Worm (Caenorhabditis elegans) whole organism, L3 larva: ENCODE measurements around the gene his-71.

Experiments used
- R02D3.7 ChIP-seq: fragments of 150-350 bp; optimal IDR thresholded peaks from 2 replicates; lab custom pipeline; 2014; ENCODE audit warnings: missing biosample characterization, missing genetic modification characterization
- ZK546.5 ChIP-seq: sonication (generic microtip); optimal IDR thresholded peaks from 2 replicates; lab custom pipeline; 2017; ENCODE audit warnings: missing biosample characterization, missing genetic modification characterization
- aly-2 ChIP-seq: fragments of 150-350 bp; optimal IDR thresholded peaks from 2 replicates; lab custom pipeline; 2014; ENCODE audit warnings: missing biosample characterization, missing genetic modification characterization
- ceh-16 ChIP-seq: sonication (generic microtip); optimal IDR thresholded peaks from 2 replicates; lab custom pipeline; 2017; ENCODE audit warnings: missing biosample characterization, missing genetic modification characterization
- ceh-28 ChIP-seq: fragments of 150-350 bp; optimal IDR thresholded peaks from 2 replicates; lab custom pipeline; 2014; ENCODE audit warnings: missing biosample characterization, missing genetic modification reagents, missing genetic modification characterization
- ceh-9 ChIP-seq: sonication (generic microtip); optimal IDR thresholded peaks from 2 replicates; lab custom pipeline; 2018; ENCODE audit warnings: missing biosample characterization, missing genetic modification characterization
- egl-5 ChIP-seq: fragments of 150-350 bp; optimal IDR thresholded peaks from 2 replicates; lab custom pipeline; 2017; ENCODE audit warnings: missing biosample characterization, missing genetic modification reagents, missing genetic modification characterization, inconsistent platforms
- elt-2 ChIP-seq: sonication (generic microtip); optimal IDR thresholded peaks from 2 replicates; lab custom pipeline; 2016; ENCODE audit warnings: missing genetic modification reagents, mild to moderate bottlenecking, missing genetic modification characterization, missing compliant biosample characterization
- elt-3 ChIP-seq, 3 experiments: fragments of 150-350 bp in 1 of 3; sonication (generic microtip) in 2 of 3; optimal IDR thresholded peaks; 2 replicates in 2 of 3; 4 replicates in 1 of 3; lab custom pipeline; 2014 to 2017; ENCODE audit warnings: missing biosample characterization in 3 of 3, missing genetic modification characterization in 3 of 3
- eor-1 ChIP-seq, 2 experiments: fragments of 150-350 bp; optimal IDR thresholded peaks; 2 replicates each; lab custom pipeline; 2014 to 2018; ENCODE audit warnings: missing biosample characterization in 2 of 2, missing genetic modification characterization in 2 of 2
- fkh-10 ChIP-seq: sonication (generic microtip); optimal IDR thresholded peaks from 2 replicates; lab custom pipeline; 2017; ENCODE audit warnings: missing biosample characterization, missing genetic modification reagents, missing genetic modification characterization
- fkh-2 ChIP-seq: fragments of 150-350 bp; optimal IDR thresholded peaks from 2 replicates; lab custom pipeline; 2014; ENCODE audit warnings: missing biosample characterization, missing genetic modification reagents, missing genetic modification characterization
- hmg-11 ChIP-seq: sonication (generic microtip); optimal IDR thresholded peaks from 2 replicates; lab custom pipeline; 2016; ENCODE audit warnings: missing genetic modification characterization, missing compliant biosample characterization
- jun-1 ChIP-seq: fragments of 150-350 bp; optimal IDR thresholded peaks from 2 replicates; lab custom pipeline; 2014; ENCODE audit warnings: missing biosample characterization, missing genetic modification reagents, missing genetic modification characterization
- lin-15B ChIP-seq: fragments of 150-350 bp; optimal IDR thresholded peaks from 2 replicates; lab custom pipeline; 2014; ENCODE audit warnings: missing biosample characterization, missing genetic modification characterization
- lin-39 ChIP-seq: fragments of 150-350 bp; optimal IDR thresholded peaks from 2 replicates; lab custom pipeline; 2018; ENCODE audit warnings: missing biosample characterization, missing genetic modification reagents, missing genetic modification characterization
- mdl-1 ChIP-seq: fragments of 150-350 bp; optimal IDR thresholded peaks from 2 replicates; lab custom pipeline; 2014; ENCODE audit warnings: missing biosample characterization, missing genetic modification characterization
- mml-1 ChIP-seq: fragments of 150-350 bp; sonication (generic microtip); optimal IDR thresholded peaks from 3 replicates; lab custom pipeline; 2014; ENCODE audit warnings: missing biosample characterization, missing genetic modification characterization
- nfya-1 ChIP-seq: sonication (generic microtip); optimal IDR thresholded peaks from 2 replicates; lab custom pipeline; 2017; ENCODE audit warnings: missing genetic modification characterization, mild to moderate bottlenecking, missing compliant biosample characterization, antibody characterized with exemption, moderate library complexity; ENCODE audit not compliant: insufficient read depth
- nhr-11 ChIP-seq: fragments of 150-350 bp; optimal IDR thresholded peaks from 2 replicates; lab custom pipeline; 2014; ENCODE audit warnings: missing biosample characterization, missing genetic modification characterization
- nhr-12 ChIP-seq: fragments of 150-350 bp; optimal IDR thresholded peaks from 2 replicates; lab custom pipeline; 2014; ENCODE audit warnings: missing biosample characterization, missing genetic modification characterization
- nhr-23 ChIP-seq: fragments of 150-350 bp; optimal IDR thresholded peaks from 2 replicates; lab custom pipeline; 2014; ENCODE audit warnings: missing biosample characterization, missing genetic modification reagents, missing genetic modification characterization
- nhr-237 ChIP-seq: fragments of 150-350 bp; optimal IDR thresholded peaks from 2 replicates; lab custom pipeline; 2014; ENCODE audit warnings: missing biosample characterization, missing genetic modification characterization
- nhr-25 ChIP-seq: sonication (generic microtip); optimal IDR thresholded peaks from 2 replicates; lab custom pipeline; 2017; ENCODE audit warnings: missing biosample characterization, missing genetic modification characterization
- nhr-28 ChIP-seq: fragments of 150-350 bp; optimal IDR thresholded peaks from 2 replicates; lab custom pipeline; 2014; ENCODE audit warnings: missing biosample characterization, missing genetic modification characterization
- nhr-43 ChIP-seq: sonication (generic microtip); optimal IDR thresholded peaks from 2 replicates; lab custom pipeline; 2016; ENCODE audit warnings: mild to moderate bottlenecking, missing genetic modification characterization, missing compliant biosample characterization; ENCODE audit not compliant: poor library complexity, severe bottlenecking
- nhr-67 ChIP-seq: fragments of 150-350 bp; optimal IDR thresholded peaks from 2 replicates; lab custom pipeline; 2014; ENCODE audit warnings: missing biosample characterization, missing genetic modification characterization
- nhr-76 ChIP-seq: fragments of 150-350 bp; sonication (generic microtip); optimal IDR thresholded peaks from 5 replicates; lab custom pipeline; 2014; ENCODE audit warnings: missing biosample characterization, missing genetic modification characterization
- nhr-77 ChIP-seq: fragments of 150-350 bp; optimal IDR thresholded peaks from 2 replicates; lab custom pipeline; 2014; ENCODE audit warnings: missing biosample characterization, missing genetic modification characterization
- pha-4 ChIP-seq: fragments of 150-350 bp; optimal IDR thresholded peaks from 2 replicates; lab custom pipeline; 2014; ENCODE audit warnings: missing biosample characterization, missing genetic modification reagents, missing genetic modification characterization
- pqm-1 ChIP-seq: fragments of 150-350 bp; optimal IDR thresholded peaks from 2 replicates; lab custom pipeline; 2017; ENCODE audit warnings: missing biosample characterization, missing genetic modification characterization, inconsistent platforms
- sea-2 ChIP-seq: fragments of 150-350 bp; sonication (generic microtip); optimal IDR thresholded peaks from 4 replicates; lab custom pipeline; 2014; ENCODE audit warnings: missing biosample characterization, missing genetic modification reagents, missing genetic modification characterization
- skn-1 ChIP-seq: fragments of 150-350 bp; optimal IDR thresholded peaks from 2 replicates; lab custom pipeline; 2014; ENCODE audit warnings: missing biosample characterization, missing genetic modification characterization
- snpc-4 ChIP-seq: fragments of 150-350 bp; optimal IDR thresholded peaks from 2 replicates; lab custom pipeline; 2014; ENCODE audit warnings: missing biosample characterization, missing genetic modification characterization
- unc-39 ChIP-seq: sonication (generic microtip); optimal IDR thresholded peaks from 4 replicates; lab custom pipeline; 2017; ENCODE audit warnings: missing biosample characterization, missing genetic modification characterization
- unc-62 ChIP-seq: fragments of 150-350 bp; sonication (generic microtip); optimal IDR thresholded peaks from 4 replicates; lab custom pipeline; 2014; ENCODE audit warnings: missing biosample characterization, missing genetic modification reagents, missing genetic modification characterization
- zag-1 ChIP-seq: fragments of 150-350 bp; optimal IDR thresholded peaks from 2 replicates; lab custom pipeline; 2014; ENCODE audit warnings: missing biosample characterization, missing genetic modification characterization
- ztf-11 ChIP-seq: fragments of 150-350 bp; optimal IDR thresholded peaks from 2 replicates; lab custom pipeline; 2014; ENCODE audit warnings: missing biosample characterization, missing genetic modification characterization
- ztf-4 ChIP-seq: fragments of 150-350 bp; optimal IDR thresholded peaks from 2 replicates; lab custom pipeline; 2014; ENCODE audit warnings: missing biosample characterization, missing genetic modification characterization

The his-71 gene

DNA sequence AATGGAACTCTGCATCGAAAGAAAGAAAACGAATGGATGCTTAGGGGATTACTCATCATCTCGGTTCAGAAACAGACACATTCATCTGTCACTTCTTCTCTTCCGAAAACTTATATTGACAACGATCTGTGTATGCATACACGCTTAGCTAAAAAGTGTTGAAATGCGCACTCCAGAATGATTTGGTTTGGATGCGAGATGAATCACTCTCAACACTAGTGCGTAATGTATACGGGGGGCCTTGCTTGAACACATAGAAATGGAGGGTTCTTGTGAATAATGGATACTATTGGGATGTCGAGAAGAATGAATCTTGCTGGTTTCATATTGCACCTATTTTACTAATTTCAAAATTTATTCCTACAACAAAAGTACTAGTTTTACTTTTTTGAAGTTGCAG, 17.8 kb downstream of the his-71 start:
- TF ChIP-seq unc-62 (GFP tag; lab: Kevin White, UChicago) (peak; percentile 19), jun-1 (no peak)

DNA sequence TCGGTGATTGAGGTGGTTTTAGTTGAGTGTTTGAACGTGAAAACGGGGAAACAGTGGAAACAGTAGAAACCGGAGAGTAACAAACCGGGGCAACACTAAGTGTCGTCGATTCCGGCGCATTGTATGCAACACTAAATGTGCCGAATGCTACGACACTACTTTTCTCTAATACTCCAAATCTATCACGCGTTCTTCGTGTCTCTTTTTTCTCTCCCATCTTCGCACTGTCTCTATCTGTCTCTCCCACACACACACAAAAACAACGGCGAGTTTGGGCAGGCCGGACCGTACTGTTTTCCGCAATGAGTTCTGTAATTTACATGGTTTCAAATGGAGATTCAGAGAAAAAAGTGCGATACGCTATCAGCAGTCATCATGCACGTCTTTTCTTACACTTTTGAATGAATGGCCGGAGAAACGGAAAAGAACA, 19.8 kb downstream of the his-71 start:
- TF ChIP-seq sea-2 (GFP tag; lab: Kevin White, UChicago) (no peak), unc-39 (no peak), nhr-28 (tag; lab: Kevin White, UChicago) (no peak), fkh-10 (GFP tag; lab: Kevin White, UChicago) (no peak), mdl-1 (tag; lab: Kevin White, UChicago) (no peak), lin-39 (tag; lab: Kevin White, UChicago) (peak; percentile 69), ceh-28 (tag; lab: Kevin White, UChicago) (peak; percentile 70), nfya-1 (tag; lab: Kevin White, UChicago) (peak; percentile 38), elt-3 (tag; optimal IDR thresholded peaks at IDR 0.05; lab: Kevin White, UChicago) (no peak), unc-62 (GFP tag; lab: Kevin White, UChicago) (no peak), snpc-4 (tag; lab: Kevin White, UChicago) (no peak), nhr-23 (tag; lab: Kevin White, UChicago) (peak; percentile 55), nhr-76 (tag; lab: Kevin White, UChicago) (no peak), nhr-237 (tag; lab: Kevin White, UChicago) (no peak), ceh-16 (no peak), elt-2 (tag; lab: Kevin White, UChicago) (peak; percentile 99), mml-1 (no peak), jun-1 (peak; percentile 63), aly-2 (tag; lab: Kevin White, UChicago) (no peak), hmg-11 (tag; lab: Kevin White, UChicago) (peak; percentile 51), egl-5 (tag; lab: Kevin White, UChicago) (no peak), nhr-25 (tag; lab: Kevin White, UChicago) (peak; percentile 56), pqm-1 (tag; lab: Kevin White, UChicago) (peak; percentile 97), pha-4 (peak; percentile 60), skn-1 (tag; lab: Kevin White, UChicago) (peak; percentile 47), ztf-4 (no peak), nhr-67 (tag; lab: Kevin White, UChicago) (no peak)

- TF ChIP-seq mml-1, result no peak
- TF ChIP-seq lin-39 (tag; lab: Kevin White, UChicago), result no peak
- TF ChIP-seq ceh-16, result no peak
- TF ChIP-seq pqm-1 (tag; lab: Kevin White, UChicago), result no peak
- TF ChIP-seq R02D3.7 (tag; lab: Kevin White, UChicago), result no peak
- TF ChIP-seq nhr-67 (tag; lab: Kevin White, UChicago), result no peak
- TF ChIP-seq pha-4, result no peak
- no peak for TF ChIP-seq skn-1 (tag; lab: Kevin White, UChicago)
- TF ChIP-seq nfya-1 (tag; lab: Kevin White, UChicago), result no peak
- no peak for TF ChIP-seq egl-5 (tag; lab: Kevin White, UChicago)
- TF ChIP-seq nhr-25 (tag; lab: Kevin White, UChicago), result no peak
- TF ChIP-seq ceh-9 (tag; lab: Kevin White, UChicago), result no peak
- TF ChIP-seq eor-1 (tag; optimal IDR thresholded peaks at IDR 0.05; lab: Kevin White, UChicago), result no peak
- TF ChIP-seq ztf-4, result no peak
- TF ChIP-seq nhr-43 (tag; lab: Kevin White, UChicago), result no peak
- TF ChIP-seq nhr-23 (tag; lab: Kevin White, UChicago), result no peak
- TF ChIP-seq fkh-2, result no peak
- no peak for TF ChIP-seq ceh-28 (tag; lab: Kevin White, UChicago)
- TF ChIP-seq sea-2 (GFP tag; lab: Kevin White, UChicago), result no peak
Observed at ce11 chrX:7961623-7962022, 20.2 kb downstream of the his-71 start, which contains the start of gene sem-5. sem-5 (minus strand) TSS chrX:7961723.

ce11 chrX:7958203-7958602, 23.7 kb downstream of the his-71 start, which contains the start of gene sfxn-2:
sfxn-2 (minus strand) TSS chrX:7958303.
- no peak for TF ChIP-seq ceh-28 (tag; lab: Kevin White, UChicago)
- TF ChIP-seq zag-1 (tag; lab: Kevin White, UChicago), result no peak
- TF ChIP-seq lin-15B (tag; lab: Kevin White, UChicago), result no peak
- no peak for TF ChIP-seq ZK546.5
- no peak for TF ChIP-seq nhr-12
- TF ChIP-seq ztf-11 (tag; lab: Kevin White, UChicago), result no peak
- no peak for TF ChIP-seq ceh-9 (tag; lab: Kevin White, UChicago)
- TF ChIP-seq nhr-76 (tag; lab: Kevin White, UChicago), result no peak
- no peak for TF ChIP-seq fkh-2
- no peak for TF ChIP-seq eor-1 (tag; optimal IDR thresholded peaks at IDR 0.05; lab: Kevin White, UChicago)
- no peak for TF ChIP-seq lin-39 (tag; lab: Kevin White, UChicago)
- no peak for TF ChIP-seq elt-3 (tag; optimal IDR thresholded peaks at IDR 0.05; lab: Kevin White, UChicago)
- TF ChIP-seq jun-1, result no peak
- TF ChIP-seq hmg-11 (tag; lab: Kevin White, UChicago), result no peak
- TF ChIP-seq nhr-77, result no peak
- TF ChIP-seq nhr-23 (tag; lab: Kevin White, UChicago), result no peak
- TF ChIP-seq nhr-11 (tag; lab: Kevin White, UChicago), result no peak
